Worm (Caenorhabditis elegans) whole organism, late embryonic: ENCODE data around the gene pptr-2.

ENCODE experiments used
- C08G9.2 ChIP-seq: sonication (generic microtip); optimal IDR thresholded peaks from 2 replicates; lab custom pipeline; 2016; ENCODE audit warnings: mild to moderate bottlenecking, missing genetic modification characterization, moderate library complexity, missing compliant biosample characterization
- C38D4.7 ChIP-seq: fragments of 200-800 bp; sonication (Bioruptor generic); optimal IDR thresholded peaks from 2 replicates; lab custom pipeline; 2018; ENCODE audit warnings: mild to moderate bottlenecking, missing genetic modification characterization, moderate library complexity, missing compliant biosample characterization
- Y22D7AL.16 ChIP-seq: sonication (generic microtip); optimal IDR thresholded peaks from 2 replicates; lab custom pipeline; 2016; ENCODE audit warnings: missing genetic modification characterization, missing compliant biosample characterization
- ahr-1 ChIP-seq: sonication (generic microtip); optimal IDR thresholded peaks from 2 replicates; lab custom pipeline; 2016; ENCODE audit warnings: missing genetic modification characterization, missing compliant biosample characterization
- ama-1 ChIP-seq: fragments of 150-350 bp; optimal IDR thresholded peaks from 2 replicates; lab custom pipeline; 2014
- ceh-14 ChIP-seq: sonication (generic microtip); optimal IDR thresholded peaks from 2 replicates; lab custom pipeline; 2016; ENCODE audit warnings: missing genotype, missing genetic modification characterization, missing compliant biosample characterization
- ceh-18 ChIP-seq: sonication (generic microtip); optimal IDR thresholded peaks from 2 replicates; lab custom pipeline; 2016; ENCODE audit warnings: missing genetic modification characterization, missing compliant biosample characterization
- ceh-2 ChIP-seq: sonication (generic microtip); optimal IDR thresholded peaks from 2 replicates; lab custom pipeline; 2016; ENCODE audit warnings: missing genotype, missing genetic modification characterization, missing compliant biosample characterization
- ceh-22 ChIP-seq: sonication (generic microtip); optimal IDR thresholded peaks from 2 replicates; lab custom pipeline; 2017; ENCODE audit warnings: missing biosample characterization, missing genetic modification characterization
- ceh-31 ChIP-seq: sonication (generic microtip); optimal IDR thresholded peaks from 2 replicates; lab custom pipeline; 2016; ENCODE audit warnings: missing genetic modification characterization, missing compliant biosample characterization
- ceh-34 ChIP-seq: sonication (generic microtip); optimal IDR thresholded peaks from 2 replicates; lab custom pipeline; 2016; ENCODE audit warnings: mild to moderate bottlenecking, missing genetic modification characterization, missing compliant biosample characterization
- ceh-45 ChIP-seq: fragments of 200-800 bp; sonication (Bioruptor generic); IDR thresholded peaks from 2 replicates; pipeline ENCODE4 v1.3.6; 2022; ENCODE audit warnings: missing genetic modification reagents, missing genetic modification characterization, missing compliant biosample characterization
- ceh-6 ChIP-seq: fragments of 200-800 bp; sonication (Bioruptor generic); optimal IDR thresholded peaks from 2 replicates; lab custom pipeline; 2018; ENCODE audit warnings: mild to moderate bottlenecking, missing genetic modification characterization, missing compliant biosample characterization
- elt-2 ChIP-seq: sonication (generic microtip); optimal IDR thresholded peaks from 2 replicates; lab custom pipeline; 2016; ENCODE audit warnings: missing genetic modification reagents, missing genetic modification characterization, missing compliant biosample characterization
- elt-4 ChIP-seq: sonication (generic microtip); optimal IDR thresholded peaks from 2 replicates; lab custom pipeline; 2016; ENCODE audit warnings: missing genetic modification characterization, missing compliant biosample characterization
- fkh-10 ChIP-seq: fragments of 150-350 bp; optimal IDR thresholded peaks from 2 replicates; lab custom pipeline; 2014; ENCODE audit warnings: missing biosample characterization, missing genetic modification reagents, missing genetic modification characterization
- fkh-6 ChIP-seq: sonication (generic microtip); optimal IDR thresholded peaks from 2 replicates; lab custom pipeline; 2016; ENCODE audit warnings: missing genetic modification characterization, missing compliant biosample characterization
- gmeb-2 ChIP-seq: sonication (generic microtip); optimal IDR thresholded peaks from 2 replicates; lab custom pipeline; 2016; ENCODE audit warnings: missing genetic modification characterization, inconsistent platforms, missing compliant biosample characterization
- hlh-15 ChIP-seq: sonication (generic microtip); optimal IDR thresholded peaks from 2 replicates; lab custom pipeline; 2016; ENCODE audit warnings: missing genetic modification characterization, missing compliant biosample characterization
- hlh-30 ChIP-seq: sonication (generic microtip); optimal IDR thresholded peaks from 2 replicates; lab custom pipeline; 2017; ENCODE audit warnings: antibody characterized with exemption, missing genetic modification characterization, missing compliant biosample characterization; ENCODE audit not compliant: insufficient read depth
- lim-6 ChIP-seq: sonication (generic microtip); optimal IDR thresholded peaks from 2 replicates; lab custom pipeline; 2016; ENCODE audit warnings: missing genetic modification characterization, missing compliant biosample characterization
- lin-11 ChIP-seq: fragments of 200-800 bp; sonication (Bioruptor generic); optimal IDR thresholded peaks from 2 replicates; lab custom pipeline; 2018; ENCODE audit warnings: mild to moderate bottlenecking, missing genetic modification characterization, missing compliant biosample characterization
- nfya-1 ChIP-seq: sonication (generic microtip); optimal IDR thresholded peaks from 2 replicates; lab custom pipeline; 2017; ENCODE audit warnings: missing genetic modification characterization, mild to moderate bottlenecking, missing compliant biosample characterization, antibody characterized with exemption, moderate library complexity
- nhr-11 ChIP-seq: fragments of 150-350 bp; optimal IDR thresholded peaks from 2 replicates; lab custom pipeline; 2014; ENCODE audit warnings: missing biosample characterization, missing genetic modification characterization
- odd-2 ChIP-seq: sonication (generic microtip); optimal IDR thresholded peaks from 2 replicates; lab custom pipeline; 2017; ENCODE audit warnings: antibody characterized with exemption, mild to moderate bottlenecking, missing genetic modification characterization, missing compliant biosample characterization
- pag-3 ChIP-seq: sonication (generic microtip); optimal IDR thresholded peaks from 2 replicates; lab custom pipeline; 2016; ENCODE audit warnings: missing compliant biosample characterization, missing genetic modification characterization, borderline replicate concordance
- pat-9 ChIP-seq: fragments of 200-800 bp; sonication (Bioruptor generic); optimal IDR thresholded peaks from 2 replicates; lab custom pipeline; 2018; ENCODE audit warnings: mild to moderate bottlenecking, missing genetic modification characterization, moderate library complexity, missing compliant biosample characterization
- pax-1 ChIP-seq: fragments of 150-350 bp; optimal IDR thresholded peaks from 2 replicates; lab custom pipeline; 2014; ENCODE audit warnings: missing biosample characterization, missing genetic modification characterization
- pha-2 ChIP-seq: sonication (generic microtip); optimal IDR thresholded peaks from 2 replicates; lab custom pipeline; 2017; ENCODE audit warnings: mild to moderate bottlenecking, missing genetic modification characterization, missing compliant biosample characterization
- pha-4 ChIP-seq: fragments of 150-350 bp; optimal IDR thresholded peaks from 2 replicates; lab custom pipeline; 2018; ENCODE audit warnings: missing biosample characterization, missing genetic modification reagents, missing genetic modification characterization
- ref-2 ChIP-seq: sonication (generic microtip); optimal IDR thresholded peaks from 2 replicates; lab custom pipeline; 2016; ENCODE audit warnings: missing genetic modification characterization, missing compliant biosample characterization
- rnt-1 ChIP-seq: sonication (generic microtip); optimal IDR thresholded peaks from 2 replicates; lab custom pipeline; 2016; ENCODE audit warnings: missing genetic modification characterization, missing compliant biosample characterization
- sdc-2 ChIP-seq: sonication (generic microtip); optimal IDR thresholded peaks from 2 replicates; lab custom pipeline; 2016; ENCODE audit warnings: missing genotype, missing genetic modification characterization, missing compliant biosample characterization
- sox-4 ChIP-seq: sonication (generic microtip); optimal IDR thresholded peaks from 2 replicates; lab custom pipeline; 2017; ENCODE audit warnings: mild to moderate bottlenecking, missing genetic modification characterization, inconsistent platforms, missing compliant biosample characterization
- syd-9 ChIP-seq: sonication (generic microtip); optimal IDR thresholded peaks from 2 replicates; lab custom pipeline; 2016; ENCODE audit warnings: mild to moderate bottlenecking, missing genetic modification characterization, moderate library complexity, missing compliant biosample characterization
- tbx-2 ChIP-seq: sonication (generic microtip); optimal IDR thresholded peaks from 2 replicates; lab custom pipeline; 2016; ENCODE audit warnings: missing genetic modification characterization, missing compliant biosample characterization
- tbx-7 ChIP-seq: sonication (generic microtip); optimal IDR thresholded peaks from 2 replicates; lab custom pipeline; 2016; ENCODE audit warnings: missing genotype, missing genetic modification characterization, missing compliant biosample characterization
- unc-42 ChIP-seq: sonication (generic microtip); optimal IDR thresholded peaks from 2 replicates; lab custom pipeline; 2016; ENCODE audit warnings: missing genotype, missing genetic modification characterization, missing compliant biosample characterization
- unc-55 ChIP-seq: sonication (generic microtip); optimal IDR thresholded peaks from 2 replicates; lab custom pipeline; 2017; ENCODE audit warnings: missing biosample characterization, missing genetic modification reagents, missing genetic modification characterization
- unc-86 ChIP-seq: sonication (generic microtip); optimal IDR thresholded peaks from 2 replicates; lab custom pipeline; 2016; ENCODE audit warnings: missing genetic modification characterization, missing compliant biosample characterization
- ztf-16 ChIP-seq: sonication (generic microtip); optimal IDR thresholded peaks from 2 replicates; lab custom pipeline; 2017; ENCODE audit warnings: missing genetic modification characterization, missing compliant biosample characterization

The pptr-2 gene

DNA sequence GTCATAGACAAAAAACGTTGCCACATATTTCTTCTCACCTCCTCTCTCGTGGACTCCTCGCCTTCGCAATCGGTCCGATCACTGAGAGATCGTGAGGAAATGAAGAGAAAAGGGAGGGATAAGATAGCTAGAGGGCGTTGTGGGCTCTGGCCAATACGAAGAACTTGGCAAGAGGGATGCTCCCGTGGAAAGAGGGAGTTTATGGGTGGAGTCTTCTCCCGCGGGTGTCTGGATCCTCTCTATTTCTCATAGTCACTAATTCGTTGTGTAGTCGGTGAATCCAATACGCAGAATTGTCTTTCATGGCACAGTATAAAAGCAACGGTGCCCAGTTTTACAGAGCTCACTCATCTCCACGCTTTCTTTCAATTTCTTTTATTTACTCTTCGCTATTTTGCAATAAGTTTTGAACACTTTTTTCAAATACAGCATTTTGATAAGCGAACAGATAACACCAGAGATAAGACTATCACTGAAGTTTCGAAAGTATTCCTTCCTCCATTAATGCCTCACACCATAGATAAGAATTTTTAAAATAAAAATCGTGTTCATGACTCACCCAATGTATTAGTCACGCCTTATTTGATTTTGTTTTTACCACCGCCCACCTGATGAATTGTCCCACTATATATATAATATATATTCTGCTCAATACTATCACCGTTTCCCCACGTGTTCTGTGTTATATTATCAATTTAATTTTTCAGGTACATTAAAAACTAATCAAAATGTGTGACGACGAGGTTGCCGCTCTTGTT is 45.8 kb upstream of the pptr-2 start, which contains the start of gene act-1:
TSS of gene act-1 (plus strand) at position 708 of the 758 bp plus-strand sequence.
- TF ChIP-seq ceh-31 (tag; lab: Kevin White, UChicago): peak; percentile 55
- peak; percentile 95 for TF ChIP-seq elt-2 (tag; lab: Kevin White, UChicago)
- no peak for TF ChIP-seq sox-4 (tag; lab: Kevin White, UChicago)
- TF ChIP-seq ceh-22 (tag; lab: Kevin White, UChicago): no peak
- no peak for TF ChIP-seq ama-1 (lab: Kevin White, UChicago)
- peak; percentile 88 for TF ChIP-seq nfya-1 (tag; lab: Kevin White, UChicago)
- peak; percentile 14 for TF ChIP-seq sdc-2 (tag; lab: Kevin White, UChicago)
- peak; percentile 5 for TF ChIP-seq tbx-2 (tag; lab: Kevin White, UChicago)
- no peak for TF ChIP-seq lin-11 (tag; lab: Kevin White, UChicago)
- no peak for TF ChIP-seq ceh-14 (tag; lab: Kevin White, UChicago)
- no peak for TF ChIP-seq tbx-7
- TF ChIP-seq fkh-10: no peak
- TF ChIP-seq syd-9: peak; percentile 13
- no peak for TF ChIP-seq pha-4 (tag; lab: Kevin White, UChicago)
- no peak for TF ChIP-seq pag-3 (tag; lab: Kevin White, UChicago)
- peak; percentile 67 for TF ChIP-seq unc-55 (GFP tag; lab: Kevin White, UChicago)
- peak; percentile 14 for TF ChIP-seq fkh-6 (tag; lab: Kevin White, UChicago)
- TF ChIP-seq ceh-18 (tag; lab: Kevin White, UChicago): peak; percentile 84
- TF ChIP-seq rnt-1 (tag; lab: Kevin White, UChicago): peak; percentile 47
- TF ChIP-seq ref-2 (tag; lab: Kevin White, UChicago): peak; percentile 56
- TF ChIP-seq ceh-34 (tag; lab: Kevin White, UChicago): peak; percentile 69
- TF ChIP-seq lim-6 (tag; lab: Kevin White, UChicago): no peak
- TF ChIP-seq hlh-15 (tag; lab: Kevin White, UChicago): no peak
- TF ChIP-seq, all 69 proteins: peak for 12

DNA sequence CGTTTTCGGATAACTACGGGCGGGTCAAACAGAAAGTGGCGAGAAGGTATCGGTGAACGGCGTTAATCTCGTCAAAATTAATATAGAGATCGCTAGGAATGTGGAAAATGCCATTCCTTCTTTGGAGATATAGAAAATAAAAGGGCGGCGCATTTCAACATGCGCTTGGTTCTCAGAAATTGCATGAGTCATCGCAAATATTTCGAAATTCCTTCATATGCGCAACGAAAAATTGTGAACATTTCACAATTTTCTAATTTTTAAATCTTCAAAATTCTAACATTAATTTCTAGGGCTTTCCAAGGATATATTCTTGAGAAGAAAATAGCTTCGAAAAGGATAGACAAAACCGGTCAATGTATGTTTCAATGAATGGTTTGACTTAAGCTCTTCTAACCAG is 44.1 kb upstream of the pptr-2 start:
- no peak for TF ChIP-seq Y22D7AL.16 (tag; lab: Kevin White, UChicago)
- no peak for TF ChIP-seq pat-9

ce11 chrV:11078104-11078724 is 43.5 kb upstream of the pptr-2 start, which contains the start of gene act-2:
TSS of gene act-2 (minus strand) at chrV:11078154.
- TF ChIP-seq tbx-2 (tag; lab: Kevin White, UChicago): peak; percentile 53
- no peak for TF ChIP-seq ceh-45 (GFP tag; lab: Robert Waterston, UW)
- peak; percentile 37 for TF ChIP-seq ceh-31 (tag; lab: Kevin White, UChicago)
- peak; percentile 13 for TF ChIP-seq pax-1 (tag; lab: Kevin White, UChicago)
- peak; percentile 40 for TF ChIP-seq nfya-1 (tag; lab: Kevin White, UChicago)
- peak; percentile 58 for TF ChIP-seq unc-42 (tag; lab: Kevin White, UChicago)
- peak; percentile 91 for TF ChIP-seq elt-2 (tag; lab: Kevin White, UChicago)
- TF ChIP-seq ceh-34 (tag; lab: Kevin White, UChicago): no peak
- peak; percentile 26 for TF ChIP-seq rnt-1 (tag; lab: Kevin White, UChicago)
- no peak for TF ChIP-seq odd-2 (tag; lab: Kevin White, UChicago)
- TF ChIP-seq ceh-18 (tag; lab: Kevin White, UChicago): peak; percentile 32
- TF ChIP-seq gmeb-2: no peak
- TF ChIP-seq ztf-16 (tag; lab: Kevin White, UChicago): peak; percentile 12
- TF ChIP-seq hlh-30: peak; percentile 8

DNA sequence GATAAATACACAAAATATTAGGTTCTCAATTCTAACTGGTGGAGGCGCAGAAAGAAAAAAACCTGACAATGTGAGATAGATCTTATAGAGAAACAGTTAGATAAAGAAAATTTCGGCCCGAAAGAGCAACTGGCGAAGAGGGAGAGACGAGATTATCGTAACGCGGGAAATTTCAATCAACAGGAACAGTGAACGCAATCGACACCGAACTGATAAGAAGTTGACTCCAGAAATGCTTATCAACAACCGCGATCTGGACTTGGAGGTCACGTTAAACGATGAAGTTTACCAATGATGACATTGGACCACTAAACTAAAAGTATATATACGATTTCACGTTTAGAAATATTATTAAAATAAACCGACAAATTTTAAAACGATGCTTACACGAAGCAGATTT is 41.7 kb upstream of the pptr-2 start:
- TF ChIP-seq elt-2 (tag; lab: Kevin White, UChicago) (peak; percentile 89), nhr-11 (no peak), ceh-2 (tag; lab: Kevin White, UChicago) (no peak), ceh-6 (no peak), fkh-6 (tag; lab: Kevin White, UChicago) (no peak), pha-4 (tag; lab: Kevin White, UChicago) (no peak), ahr-1 (tag; lab: Kevin White, UChicago) (no peak), odd-2 (tag; lab: Kevin White, UChicago) (no peak), C38D4.7 (GFP tag; lab: Kevin White, UChicago) (no peak), C08G9.2 (no peak), lin-11 (tag; lab: Kevin White, UChicago) (no peak), unc-86 (tag; lab: Kevin White, UChicago) (no peak), ceh-22 (tag; lab: Kevin White, UChicago) (no peak), ama-1 (lab: Kevin White, UChicago) (peak; percentile 23), elt-4 (tag; lab: Kevin White, UChicago) (no peak), rnt-1 (tag; lab: Kevin White, UChicago) (no peak), pha-2 (no peak)
